Fruit fly (Drosophila melanogaster): ENCODE results near the gene Pos.
A peak's percentile ranks its signal among the peaks of the same experiment; 100 is the strongest.

Pos gene

dm6 chr3R:32015400-32016215, 22.5 kb upstream of the Pos start, which contains the start of gene heph:
Gene heph, minus strand, starts transcription at chr3R:32015520.
- peak; percentile 83 for TF ChIP-seq scrt (GFP tag; optimal IDR thresholded peaks at IDR 0.05)
- TF ChIP-seq al (GFP tag; IDR thresholded peaks at IDR 0.05) = no peak
- TF ChIP-seq Blimp-1 (GFP tag; optimal IDR thresholded peaks at IDR 0.05) = peak; percentile 40
- TF ChIP-seq Dp (GFP tag; optimal IDR thresholded peaks at IDR 0.05) = peak; percentile 15
- peak in 1 of 2 experiments; percentile 67 for TF ChIP-seq eve (GFP tag; optimal IDR thresholded peaks at IDR 0.05)
- TF ChIP-seq CG9932 (GFP tag; IDR thresholded peaks at IDR 0.05) = no peak
- TF ChIP-seq ac (GFP tag; optimal IDR thresholded peaks at IDR 0.05) = no peak
- peak; percentile 86 for TF ChIP-seq CG12155 (GFP tag; optimal IDR thresholded peaks at IDR 0.05)
- TF ChIP-seq lilli (GFP tag; optimal IDR thresholded peaks at IDR 0.05) = no peak
- TF ChIP-seq ewg (GFP tag; optimal IDR thresholded peaks at IDR 0.05) = peak; percentile 76
- TF ChIP-seq CG9437 (GFP tag; optimal IDR thresholded peaks at IDR 0.05) = peak; percentile 52
- peak; percentile 34 for TF ChIP-seq CG17385 (GFP tag; optimal IDR thresholded peaks at IDR 0.05)
- TF ChIP-seq crol (GFP tag; IDR thresholded peaks at IDR 0.05) = no peak
- peak; percentile 71 for TF ChIP-seq stwl (tag; optimal IDR thresholded peaks at IDR 0.05)
- TF ChIP-seq pum (GFP tag; optimal IDR thresholded peaks at IDR 0.05) = no peak
- TF ChIP-seq CG18599 (GFP tag; optimal IDR thresholded peaks at IDR 0.05) = no peak
- no peak for TF ChIP-seq lbe (GFP tag; optimal IDR thresholded peaks at IDR 0.05)
- TF ChIP-seq so (GFP tag; IDR thresholded peaks at IDR 0.05) = no peak
- TF ChIP-seq Trl (optimal IDR thresholded peaks at IDR 0.05) = peak; percentile 74 to 77
- TF ChIP-seq Trl (GFP tag; optimal IDR thresholded peaks at IDR 0.05) = no peak

- peak; percentile 18 for TF ChIP-seq CG12769 (tag; optimal IDR thresholded peaks at IDR 0.05)
- TF ChIP-seq CG34224 (GFP tag; IDR thresholded peaks at IDR 0.05; ENCODE audit: partially characterized antibody) = no peak
- no peak for TF ChIP-seq mirr (GFP tag; optimal IDR thresholded peaks at IDR 0.05)
- TF ChIP-seq zen (tag; optimal IDR thresholded peaks at IDR 0.05) = no peak
- TF ChIP-seq row (GFP tag; IDR thresholded peaks at IDR 0.05) = no peak
- no peak for TF ChIP-seq knrl (GFP tag; IDR thresholded peaks at IDR 0.05; ENCODE audit: partially characterized antibody)
- TF ChIP-seq sima (GFP tag; optimal IDR thresholded peaks at IDR 0.05) = no peak
- no peak for TF ChIP-seq CG18476 (GFP tag; optimal IDR thresholded peaks at IDR 0.05)
- no peak for TF ChIP-seq grau (tag; optimal IDR thresholded peaks at IDR 0.05)
- no peak for TF ChIP-seq Tbp (GFP tag; optimal IDR thresholded peaks at IDR 0.05)
- no peak for TF ChIP-seq Ets65A (GFP tag)
- no peak for TF ChIP-seq Xbp1 (GFP tag; optimal IDR thresholded peaks at IDR 0.05)
- no peak for TF ChIP-seq CG31388 (GFP tag; optimal IDR thresholded peaks at IDR 0.05)
- no peak for TF ChIP-seq CG11560 (tag; IDR thresholded peaks at IDR 0.05)
- TF ChIP-seq B-H1 (GFP tag; IDR thresholded peaks at IDR 0.05) = no peak
- TF ChIP-seq eve (GFP tag; optimal IDR thresholded peaks at IDR 0.05) = peak in 1 of 2 experiments; percentile 33
- TF ChIP-seq nerfin-2 (GFP tag; IDR thresholded peaks at IDR 0.05; ENCODE audit: partially characterized antibody) = no peak
- no peak for TF ChIP-seq Optix (GFP tag; IDR thresholded peaks at IDR 0.05)
- TF ChIP-seq Doc2 (GFP tag; IDR thresholded peaks at IDR 0.05) = no peak
- no peak for TF ChIP-seq ERR (GFP tag; optimal IDR thresholded peaks at IDR 0.05)
- TF ChIP-seq slp2 (GFP tag; optimal IDR thresholded peaks at IDR 0.05) = no peak
- no peak for TF ChIP-seq emc (GFP tag; optimal IDR thresholded peaks at IDR 0.05)
- no peak for TF ChIP-seq D (optimal IDR thresholded peaks at IDR 0.05)
- TF ChIP-seq D (GFP tag; optimal IDR thresholded peaks at IDR 0.05) = no peak
- TF ChIP-seq grn (GFP tag; optimal IDR thresholded peaks at IDR 0.05) = peak; percentile 47
- no peak for TF ChIP-seq pan (optimal IDR thresholded peaks at IDR 0.05)
- TF ChIP-seq pan (GFP tag; optimal IDR thresholded peaks at IDR 0.05 in 1 of 2, IDR thresholded peaks at IDR 0.05 in 1 of 2) = no peak
- peak; percentile 34 for TF ChIP-seq B-H2 (GFP tag; optimal IDR thresholded peaks at IDR 0.05)
- no peak for TF ChIP-seq CG10366 (GFP tag; IDR thresholded peaks at IDR 0.05)
- no peak for TF ChIP-seq Stat92E (GFP tag; optimal IDR thresholded peaks at IDR 0.05)
- no peak for TF ChIP-seq cad (GFP tag; optimal IDR thresholded peaks at IDR 0.05)
- TF ChIP-seq Med (GFP tag) = peak; percentile 59
Observed at dm6 chr3R:32022088-32022487, 16.0 kb upstream of the Pos start.
